Worm (Caenorhabditis elegans) whole organism, early embryonic: ENCODE measurements around the gene R11H6.2.

Source experiments
- B0310.2 ChIP-seq: sonication (generic microtip); optimal IDR thresholded peaks from 2 replicates; lab custom pipeline; 2016; ENCODE audit warnings: mild to moderate bottlenecking, missing genetic modification characterization, missing compliant biosample characterization
- ama-1 ChIP-seq: fragments of 150-350 bp; optimal IDR thresholded peaks from 2 replicates; lab custom pipeline; 2014
- flt-1 ChIP-seq: fragments of 200-800 bp; sonication (Bioruptor generic); IDR thresholded peaks from 2 replicates; pipeline ENCODE4 v1.3.6; 2022; ENCODE audit warnings: missing genetic modification characterization, missing compliant biosample characterization
- hmbx-1 ChIP-seq: sonication (generic microtip); optimal IDR thresholded peaks from 2 replicates; lab custom pipeline; 2016; ENCODE audit warnings: mild to moderate bottlenecking, missing genetic modification characterization, missing compliant biosample characterization
- hmg-4 ChIP-seq: fragments of 200-800 bp; sonication (Bioruptor generic); optimal IDR thresholded peaks from 2 replicates; lab custom pipeline; 2018; ENCODE audit warnings: mild to moderate bottlenecking, missing genetic modification characterization, missing compliant biosample characterization
- tra-4 ChIP-seq: sonication (generic microtip); optimal IDR thresholded peaks from 2 replicates; lab custom pipeline; 2017; ENCODE audit warnings: missing genetic modification characterization, missing compliant biosample characterization

DNA sequence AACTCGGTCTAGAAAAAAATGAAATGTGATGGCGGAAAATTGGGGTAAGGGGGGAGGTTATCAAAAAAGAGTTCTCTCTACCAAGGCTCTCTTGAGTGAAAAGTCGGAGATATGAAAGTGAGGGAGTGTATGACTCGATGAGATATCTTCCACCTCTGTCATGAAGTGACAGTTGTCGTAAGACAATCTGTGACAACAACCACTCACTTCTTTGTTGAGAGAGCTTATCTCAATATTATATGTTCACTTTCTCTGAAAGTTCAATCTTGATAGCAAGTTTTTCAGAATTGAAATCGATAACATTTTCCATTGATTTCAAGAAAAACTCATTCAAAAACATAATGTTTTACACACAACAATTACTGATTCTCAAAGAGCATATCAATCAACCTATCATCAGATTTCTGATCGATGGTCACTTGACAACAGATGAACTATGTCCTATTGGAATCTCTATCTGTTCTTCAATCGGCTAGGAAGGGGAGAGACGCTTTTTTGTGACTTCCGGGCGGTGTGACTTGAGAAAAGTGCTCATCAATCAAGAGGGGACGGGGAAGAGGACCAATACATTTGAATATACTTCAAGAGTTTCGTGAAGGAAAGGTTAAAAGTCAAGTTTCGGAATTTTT lies 20.9 kb upstream of the R11H6.2 start:
- no peak for TF ChIP-seq hmg-4 (GFP tag; lab: Kevin White, UChicago)
- TF ChIP-seq flt-1 (GFP tag; lab: Robert Waterston, UW): no peak
- TF ChIP-seq hmbx-1 (tag; lab: Kevin White, UChicago): no peak
- TF ChIP-seq B0310.2 (tag; lab: Kevin White, UChicago): no peak
- no peak for TF ChIP-seq ama-1 (lab: Kevin White, UChicago)
- no peak for TF ChIP-seq tra-4
